Fruit fly (Drosophila melanogaster): ENCODE results near the gene OtopLa.

- TF ChIP-seq pan (optimal IDR thresholded peaks at IDR 0.05), result no peak
- peak; percentile 93 for TF ChIP-seq psq (GFP tag; optimal IDR thresholded peaks at IDR 0.05)
- TF ChIP-seq GATAd (GFP tag; optimal IDR thresholded peaks at IDR 0.05), result peak; percentile 90
- TF ChIP-seq OdsH (GFP tag; optimal IDR thresholded peaks at IDR 0.05), result peak; percentile 95
- peak; percentile 98 for TF ChIP-seq ey (GFP tag; optimal IDR thresholded peaks at IDR 0.05)
Measured at dm6 chrX:5696436-5697022, 48.2 kb upstream of the OtopLa start.

All from whole organism, wandering third instar larva.